Fruit fly (Drosophila melanogaster) whole organism, pupa: Measurements from ENCODE around the gene CG5391.

Experiments
- CG10348 ChIP-seq: fragments of 200-800 bp; sonication (Bioruptor generic); IDR thresholded peaks from 2 replicates; pipeline ENCODE4 v1.3.6; 2022; ENCODE audit warnings: missing biosample characterization, missing genetic modification characterization
- CG12605 ChIP-seq: fragments of 200-800 bp; sonication (Bioruptor generic); IDR thresholded peaks from 2 replicates; pipeline ENCODE4 v1.3.6; 2022; ENCODE audit warnings: missing biosample characterization, missing genetic modification characterization
- CG13204 ChIP-seq: fragments of 200-800 bp; sonication (Bioruptor generic); optimal IDR thresholded peaks from 2 replicates; lab custom pipeline; 2018; ENCODE audit warnings: missing biosample characterization, mild to moderate bottlenecking, missing genetic modification characterization, moderate library complexity
- CG14655 ChIP-seq: fragments of 200-800 bp; sonication (Bioruptor generic); optimal IDR thresholded peaks from 3 replicates; lab custom pipeline; 2017; ENCODE audit warnings: mild to moderate bottlenecking, missing biosample characterization, missing genetic modification reagents, missing genetic modification characterization
- CG15710 ChIP-seq: fragments of 200-800 bp; sonication (Bioruptor generic); optimal IDR thresholded peaks from 2 replicates; lab custom pipeline; 2018; ENCODE audit warnings: missing biosample characterization, mild to moderate bottlenecking, missing genetic modification characterization, moderate library complexity
- CG17806 ChIP-seq: fragments of 200-800 bp; sonication (Bioruptor generic); optimal IDR thresholded peaks from 2 replicates; lab custom pipeline; 2018; ENCODE audit warnings: missing biosample characterization, mild to moderate bottlenecking, missing genetic modification characterization, moderate library complexity
- CG32121 ChIP-seq: fragments of 200-800 bp; sonication (Bioruptor generic); IDR thresholded peaks from 2 replicates; pipeline ENCODE4 v1.3.6; 2022; ENCODE audit warnings: missing biosample characterization, missing genetic modification characterization
- CG34367 ChIP-seq: fragments of 200-800 bp; sonication (Bioruptor generic); optimal IDR thresholded peaks from 2 replicates; lab custom pipeline; 2018; ENCODE audit warnings: missing biosample characterization, mild to moderate bottlenecking, missing genetic modification characterization
- CG4496 ChIP-seq: fragments of 200-800 bp; sonication (Bioruptor generic); IDR thresholded peaks from 3 replicates; pipeline ENCODE4 v1.3.6; 2022; ENCODE audit warnings: missing biosample characterization, missing genetic modification characterization
- CG8159 ChIP-seq: fragments of 200-800 bp; sonication (Bioruptor generic); optimal IDR thresholded peaks from 3 replicates; lab custom pipeline; 2018; ENCODE audit warnings: missing biosample characterization, mild to moderate bottlenecking, missing genetic modification characterization, moderate library complexity
- CG8301 ChIP-seq: fragments of 200-800 bp; sonication (Bioruptor generic); optimal IDR thresholded peaks from 2 replicates; lab custom pipeline; 2018; ENCODE audit warnings: missing biosample characterization, mild to moderate bottlenecking, missing genetic modification characterization
- CG9948 ChIP-seq: fragments of 200-800 bp; sonication (Bioruptor generic); optimal IDR thresholded peaks from 2 replicates; lab custom pipeline; 2018; ENCODE audit warnings: missing biosample characterization, mild to moderate bottlenecking, missing genetic modification characterization, moderate library complexity
- D1 ChIP-seq: fragments of 200-800 bp; sonication (Bioruptor generic); optimal IDR thresholded peaks from 2 replicates; lab custom pipeline; 2018; ENCODE audit warnings: missing biosample characterization, mild to moderate bottlenecking, missing genetic modification characterization, moderate library complexity
- EcR ChIP-seq: fragments of 200-800 bp; sonication (Bioruptor generic); optimal IDR thresholded peaks from 3 replicates; lab custom pipeline; 2019; ENCODE audit warnings: missing biosample characterization, missing genetic modification characterization, mild to moderate bottlenecking, moderate library complexity, missing genetic modification reagents
- Ets98B ChIP-seq: fragments of 200-800 bp; sonication (Bioruptor generic); IDR thresholded peaks from 2 replicates; pipeline ENCODE4 v1.3.6; 2022; ENCODE audit warnings: missing biosample characterization, missing genetic modification characterization
- Pif1A ChIP-seq: fragments of 200-800 bp; sonication (Bioruptor generic); optimal IDR thresholded peaks from 3 replicates; lab custom pipeline; 2016; ENCODE audit warnings: missing biosample characterization, missing genetic modification characterization
- Pif1B ChIP-seq: fragments of 200-800 bp; sonication (Bioruptor generic); optimal IDR thresholded peaks from 3 replicates; lab custom pipeline; 2016; ENCODE audit warnings: missing biosample characterization, missing genetic modification characterization
- Snoo ChIP-seq: fragments of 200-800 bp; sonication (Bioruptor generic); optimal IDR thresholded peaks from 3 replicates; lab custom pipeline; 2017; ENCODE audit warnings: missing biosample characterization, mild to moderate bottlenecking, missing genetic modification characterization, inconsistent platforms
- fd96Ca ChIP-seq: fragments of 200-800 bp; sonication (Bioruptor generic); IDR thresholded peaks from 3 replicates; pipeline ENCODE4 v1.3.6; 2022; ENCODE audit warnings: missing biosample characterization, missing genetic modification characterization
- gl ChIP-seq: fragments of 200-800 bp; sonication (Bioruptor generic); optimal IDR thresholded peaks from 2 replicates; lab custom pipeline; 2018; ENCODE audit warnings: missing biosample characterization, mild to moderate bottlenecking, missing genetic modification characterization
- rn ChIP-seq: fragments of 200-800 bp; sonication (Bioruptor generic); IDR thresholded peaks from 2 replicates; pipeline ENCODE4 v1.3.6; 2022; ENCODE audit warnings: missing biosample characterization, missing genetic modification characterization

Gene CG5391

dm6 chr3R:22372535-22372934 lies 38.6 kb upstream of the CG5391 start, which contains the start of gene CG7069:
CG7069 (plus strand) TSS chr3R:22372835.
- TF ChIP-seq CG34367 (tag; lab: Kevin White, UChicago), result no peak
- TF ChIP-seq CG14655 (GFP tag; lab: Kevin White, UChicago), result no peak
- TF ChIP-seq Pif1A, result no peak
- TF ChIP-seq CG8159 (tag; lab: Kevin White, UChicago), result no peak
- TF ChIP-seq CG9948, result no peak
- TF ChIP-seq fd96Ca (GFP tag; lab: Robert Waterston, UW), result no peak
- TF ChIP-seq CG15710 (tag; lab: Kevin White, UChicago), result no peak
- TF ChIP-seq CG12605 (GFP tag; lab: Robert Waterston, UW), result no peak

DNA sequence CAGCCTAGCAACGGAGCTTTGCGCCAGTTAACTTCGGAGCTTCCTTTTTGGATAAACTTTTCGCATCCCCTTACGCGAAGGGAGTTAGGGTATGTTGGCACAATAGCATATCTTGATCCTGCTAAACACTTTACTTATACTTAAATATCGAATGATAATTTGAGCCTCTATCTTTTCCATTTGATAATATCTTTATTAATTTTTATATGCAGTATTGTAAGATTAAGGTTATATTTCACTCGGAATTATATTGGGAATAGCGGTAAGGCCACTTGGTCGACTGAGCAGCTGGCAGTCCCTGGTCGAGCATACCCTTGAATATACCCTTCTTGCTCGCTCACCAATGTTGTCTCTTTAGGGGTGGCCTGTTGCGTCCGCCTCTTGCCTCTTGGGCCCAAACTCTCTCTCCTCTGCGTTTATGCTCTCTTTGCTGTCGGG lies 34.8 kb upstream of the CG5391 start:
- TF ChIP-seq Pif1B (GFP tag; lab: Kevin White, UChicago), result peak; percentile 80
- peak; percentile 11 for TF ChIP-seq CG17806 (tag; lab: Kevin White, UChicago)
- TF ChIP-seq Pif1A, result peak; percentile 67
- TF ChIP-seq gl (tag; lab: Kevin White, UChicago), result no peak
- no peak for TF ChIP-seq CG8159 (tag; lab: Kevin White, UChicago)
- peak; percentile 63 for TF ChIP-seq Ets98B
- TF ChIP-seq CG4496 (GFP tag; lab: Robert Waterston, UW), result peak; percentile 72
- peak; percentile 64 for TF ChIP-seq CG32121
- TF ChIP-seq CG9948, result peak; percentile 32
- TF ChIP-seq Snoo (tag; lab: Kevin White, UChicago), result peak; percentile 74
- peak; percentile 55 for TF ChIP-seq CG15710 (tag; lab: Kevin White, UChicago)
- no peak for TF ChIP-seq CG34367 (tag; lab: Kevin White, UChicago)
- TF ChIP-seq rn (GFP tag; lab: Robert Waterston, UW), result peak; percentile 69
- TF ChIP-seq EcR (GFP tag; lab: Kevin White, UChicago), result no peak
- peak; percentile 11 for TF ChIP-seq CG8301 (tag; lab: Kevin White, UChicago)
- TF ChIP-seq CG12605 (GFP tag; lab: Robert Waterston, UW), result peak; percentile 68
- peak; percentile 77 for TF ChIP-seq fd96Ca (GFP tag; lab: Robert Waterston, UW)
- TF ChIP-seq CG10348 (GFP tag; lab: Robert Waterston, UW), result no peak

- TF ChIP-seq CG4496 (GFP tag; lab: Robert Waterston, UW), result peak; percentile 85
- TF ChIP-seq CG12605 (GFP tag; lab: Robert Waterston, UW), result no peak
- TF ChIP-seq D1 (tag; lab: Kevin White, UChicago), result no peak
- TF ChIP-seq EcR (GFP tag; lab: Kevin White, UChicago), result peak; percentile 71
- peak; percentile 30; the same call in 1 of the 3 replicates for TF ChIP-seq fd96Ca (GFP tag; lab: Robert Waterston, UW)
- no peak; the same call in 1 of the 2 replicates for TF ChIP-seq Ets98B
- TF ChIP-seq CG32121, result peak; percentile 20; the same call in 1 of the 2 replicates
- no peak for TF ChIP-seq CG9948
- TF ChIP-seq CG14655 (GFP tag; lab: Kevin White, UChicago), result no peak
- TF ChIP-seq CG13204 (GFP tag; lab: Kevin White, UChicago), result no peak
- no peak for TF ChIP-seq CG8159 (tag; lab: Kevin White, UChicago)
- TF ChIP-seq Pif1B (GFP tag; lab: Kevin White, UChicago), result no peak
Observed at dm6 chr3R:22368077-22368776, 34.3 kb upstream of the CG5391 start.

DNA sequence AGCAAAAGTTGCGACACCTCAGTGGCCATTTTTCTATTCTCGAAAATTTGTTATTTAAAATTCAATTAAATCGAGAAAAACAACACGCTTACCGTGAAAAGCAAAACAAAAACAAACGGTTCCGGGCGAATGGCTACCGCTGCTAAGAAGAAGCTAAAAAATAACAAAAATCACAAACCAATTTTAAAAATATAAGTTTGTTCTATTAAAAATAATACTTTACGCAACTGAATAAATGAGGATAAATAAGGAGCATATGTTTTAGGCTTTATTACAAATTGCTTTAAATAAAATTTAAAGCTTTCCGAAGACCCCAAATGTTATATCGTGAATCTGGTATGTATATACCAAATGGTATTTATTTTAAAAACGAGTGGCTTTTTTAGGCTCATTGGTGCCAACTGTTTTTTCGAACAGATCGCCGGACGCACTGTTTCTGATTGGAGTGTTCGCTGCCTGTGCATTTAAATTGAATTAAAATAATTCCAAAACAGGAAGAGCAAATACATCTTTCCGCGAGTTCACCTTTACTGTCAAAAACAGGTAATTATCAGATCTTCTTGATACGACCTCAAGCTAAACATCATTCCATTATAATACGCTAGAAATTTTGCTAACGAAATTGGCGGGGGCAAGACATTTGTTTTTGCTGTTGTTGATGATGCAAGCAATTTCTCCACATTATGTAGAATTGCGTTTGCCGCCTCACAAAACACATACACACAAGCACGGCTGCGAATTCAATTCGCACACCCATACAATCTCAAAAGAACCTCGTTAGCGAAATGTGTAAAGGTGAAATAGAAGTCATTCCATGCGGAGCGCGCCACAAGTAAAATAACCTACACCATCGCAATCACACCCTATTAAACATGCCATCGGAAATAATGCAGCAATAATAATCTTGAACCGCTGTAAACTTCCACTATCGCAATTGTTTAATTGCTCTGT lies 33.5 kb upstream of the CG5391 start, which contains the start of the genes Polr3F and PyK:
Gene Polr3F, minus strand, starts transcription at position 248 of the 951 bp plus-strand sequence.
Gene PyK, plus strand, starts transcription at position 411 of the 951 bp plus-strand sequence.
- TF ChIP-seq Snoo (tag; lab: Kevin White, UChicago) (peak; percentile 2), Pif1B (GFP tag; lab: Kevin White, UChicago) (no peak), D1 (tag; lab: Kevin White, UChicago) (no peak), Pif1A (peak; percentile 18), CG8159 (tag; lab: Kevin White, UChicago) (peak; percentile 50), fd96Ca (GFP tag; lab: Robert Waterston, UW) (no peak), CG13204 (GFP tag; lab: Kevin White, UChicago) (no peak), CG15710 (tag; lab: Kevin White, UChicago) (peak; percentile 40), CG4496 (GFP tag; lab: Robert Waterston, UW) (peak; percentile 63; the same call in 2 of the 3 replicates), CG32121 (no peak), CG8301 (tag; lab: Kevin White, UChicago) (peak; percentile 28), CG12605 (GFP tag; lab: Robert Waterston, UW) (peak; percentile 48; the same call in 1 of the 2 replicates), CG17806 (tag; lab: Kevin White, UChicago) (peak; percentile 29), rn (GFP tag; lab: Robert Waterston, UW) (no peak), Ets98B (no peak), CG9948 (peak; percentile 9), CG34367 (tag; lab: Kevin White, UChicago) (peak; percentile 61), CG10348 (GFP tag; lab: Robert Waterston, UW) (no peak), EcR (GFP tag; lab: Kevin White, UChicago) (no peak), gl (tag; lab: Kevin White, UChicago) (peak; percentile 35), CG14655 (GFP tag; lab: Kevin White, UChicago) (peak; percentile 60)
